Worm (Caenorhabditis elegans) whole organism, L1 larva: ENCODE data around the gene srt-41.

Experiments
- mdl-1 ChIP-seq, 2 experiments: fragments of 150-350 bp; optimal IDR thresholded peaks; 2 replicates each; lab custom pipeline; 2014 to 2017; ENCODE audit warnings: missing biosample characterization in 2 of 2, missing genetic modification characterization in 2 of 2, inconsistent platforms in 1 of 2
- rnt-1 ChIP-seq: sonication (generic microtip); optimal IDR thresholded peaks from 2 replicates; lab custom pipeline; 2016; ENCODE audit warnings: mild to moderate bottlenecking, missing genetic modification characterization, moderate library complexity, missing compliant biosample characterization

- TF ChIP-seq mdl-1 (tag; optimal IDR thresholded peaks at IDR 0.05; lab: Kevin White, UChicago) (no peak), rnt-1 (no peak)
These were observed 8.7 kb downstream of the srt-41 start, which contains the start of gene F36H9.1 for ce11 chrV:1794218-1794617.
